Worm (Caenorhabditis elegans): Measurements from ENCODE around the gene scl-11.

ce11 chrIV:13093677-13094076 lies 42.5 kb downstream of the scl-11 start, which contains the start of the genes prcc-1 and C39E9.12:
- TF ChIP-seq mep-1 (tag; optimal IDR thresholded peaks at IDR 0.05) (no peak), fkh-10 (GFP tag; optimal IDR thresholded peaks at IDR 0.05) (no peak), ceh-63 (GFP tag; optimal IDR thresholded peaks at IDR 0.05) (no peak), ets-5 (GFP tag; IDR thresholded peaks at IDR 0.05) (no peak), C34B4.2 (tag; optimal IDR thresholded peaks at IDR 0.05) (no peak), unc-30 (tag; optimal IDR thresholded peaks at IDR 0.05) (no peak), ztf-4 (tag; optimal IDR thresholded peaks at IDR 0.05) (no peak), lin-14 (GFP tag; optimal IDR thresholded peaks at IDR 0.05) (peak; percentile 67), jun-1 (tag; optimal IDR thresholded peaks at IDR 0.05) (peak; percentile 40), tbx-2 (tag; optimal IDR thresholded peaks at IDR 0.05) (peak; percentile 37), skn-1 (tag; optimal IDR thresholded peaks at IDR 0.05) (peak; percentile 66), lin-35 (GFP tag; optimal IDR thresholded peaks at IDR 0.05) (peak; percentile 92 to 97)
